Fruit fly (Drosophila melanogaster) whole organism, adult: ENCODE measurements around the gene CG13716.

ENCODE experiments used
- CG11617 ChIP-seq: fragments of 200-800 bp; sonication (Bioruptor generic); optimal IDR thresholded peaks from 2 replicates; lab custom pipeline; 2017; ENCODE audit warnings: mild to moderate bottlenecking, missing biosample characterization, missing genetic modification reagents, missing genetic modification characterization
- CG12768 ChIP-seq: fragments of 200-800 bp; sonication (Bioruptor generic); optimal IDR thresholded peaks from 2 replicates; lab custom pipeline; 2017; ENCODE audit warnings: missing biosample characterization, missing genetic modification characterization, mild to moderate bottlenecking, moderate library complexity, missing genetic modification reagents
- CG14711 ChIP-seq: fragments of 200-800 bp; sonication (Bioruptor generic); optimal IDR thresholded peaks from 2 replicates; lab custom pipeline; 2018; ENCODE audit warnings: missing biosample characterization, mild to moderate bottlenecking, missing genetic modification characterization, moderate library complexity
- CG1620 ChIP-seq: fragments of 200-800 bp; sonication (Bioruptor generic); optimal IDR thresholded peaks from 2 replicates; lab custom pipeline; 2016; ENCODE audit warnings: missing biosample characterization, missing genetic modification characterization
- CG33017 ChIP-seq: fragments of 200-800 bp; sonication (Bioruptor generic); optimal IDR thresholded peaks from 2 replicates; lab custom pipeline; 2018; ENCODE audit warnings: missing biosample characterization, mild to moderate bottlenecking, missing genetic modification characterization, moderate library complexity
- CG5204 ChIP-seq: fragments of 200-800 bp; sonication (Bioruptor generic); optimal IDR thresholded peaks from 2 replicates; lab custom pipeline; 2016; ENCODE audit warnings: missing biosample characterization, missing genetic modification characterization
- CG7045 ChIP-seq: fragments of 200-800 bp; sonication (Bioruptor generic); optimal IDR thresholded peaks from 2 replicates; lab custom pipeline; 2017; ENCODE audit warnings: missing biosample characterization, mild to moderate bottlenecking, missing genetic modification characterization
- CG7101 ChIP-seq: fragments of 200-800 bp; sonication (Bioruptor generic); optimal IDR thresholded peaks from 2 replicates; lab custom pipeline; 2018; ENCODE audit warnings: missing biosample characterization, mild to moderate bottlenecking, missing genetic modification characterization, moderate library complexity
- Clk ChIP-seq: fragments of 200-800 bp; sonication (Bioruptor generic); optimal IDR thresholded peaks from 2 replicates; lab custom pipeline; 2017; ENCODE audit warnings: missing biosample characterization, missing genetic modification characterization
- Crg-1 ChIP-seq: fragments of 200-800 bp; sonication (Bioruptor generic); optimal IDR thresholded peaks from 2 replicates; lab custom pipeline; 2016; ENCODE audit warnings: missing biosample characterization, missing genetic modification characterization
- Hr96 ChIP-seq: fragments of 200-800 bp; sonication (Bioruptor generic); optimal IDR thresholded peaks from 2 replicates; lab custom pipeline; 2016; ENCODE audit warnings: missing biosample characterization, missing genetic modification characterization
- Mnt ChIP-seq: fragments of 200-800 bp; sonication (Bioruptor generic); optimal IDR thresholded peaks from 2 replicates; lab custom pipeline; 2016; ENCODE audit warnings: missing biosample characterization, mild to moderate bottlenecking, missing genetic modification characterization
- bab1 ChIP-seq: fragments of 200-800 bp; sonication (Bioruptor generic); optimal IDR thresholded peaks from 3 replicates; lab custom pipeline; 2019; ENCODE audit warnings: missing biosample characterization, mild to moderate bottlenecking, missing genetic modification characterization, moderate library complexity
- cic ChIP-seq: fragments of 200-800 bp; sonication (Bioruptor generic); optimal IDR thresholded peaks from 2 replicates; lab custom pipeline; 2017; ENCODE audit warnings: missing biosample characterization, mild to moderate bottlenecking, missing genetic modification characterization, moderate library complexity
- cnc ChIP-seq, 2 experiments: fragments of >200 bp; optimal IDR thresholded peaks; 2 replicates each; lab custom pipeline; 2017
- kay ChIP-seq: fragments of 200-800 bp; sonication (Bioruptor generic); peaks from one replicate; lab custom pipeline; 2016; ENCODE audit warnings: missing biosample characterization, missing genetic modification characterization, borderline replicate concordance
- ovo ChIP-seq: fragments of 200-800 bp; sonication (Bioruptor generic); optimal IDR thresholded peaks from 2 replicates; lab custom pipeline; 2016; ENCODE audit warnings: missing biosample characterization, missing genetic modification characterization
- pad ChIP-seq: fragments of 200-800 bp; sonication (Bioruptor generic); optimal IDR thresholded peaks from 3 replicates; lab custom pipeline; 2017; ENCODE audit warnings: missing biosample characterization, missing genetic modification characterization, mild to moderate bottlenecking, moderate library complexity, missing genetic modification reagents
- tj ChIP-seq: fragments of 200-800 bp; sonication (Bioruptor generic); optimal IDR thresholded peaks from 3 replicates; lab custom pipeline; 2017; ENCODE audit warnings: missing biosample characterization, mild to moderate bottlenecking, missing genetic modification characterization, moderate library complexity
- toe ChIP-seq: fragments of 200-800 bp; sonication (Bioruptor generic); optimal IDR thresholded peaks from 2 replicates; lab custom pipeline; 2016; ENCODE audit warnings: missing biosample characterization, missing genetic modification characterization

The CG13716 gene

dm6 chr3L:4611311-4611710, 23.3 kb downstream of the CG13716 start:
- TF ChIP-seq cic (GFP tag; lab: Kevin White, UChicago) (no peak), pad (GFP tag; lab: Kevin White, UChicago) (no peak), CG12768 (GFP tag; lab: Kevin White, UChicago) (no peak), CG5204 (GFP tag; lab: Kevin White, UChicago) (no peak), Mnt (GFP tag; lab: Kevin White, UChicago) (no peak), CG14711 (no peak)

dm6 chr3L:4607653-4608052, 26.9 kb downstream of the CG13716 start:
- TF ChIP-seq CG33017 (tag; lab: Kevin White, UChicago) (no peak), CG12768 (GFP tag; lab: Kevin White, UChicago) (no peak), tj (GFP tag; lab: Kevin White, UChicago) (no peak), CG5204 (GFP tag; lab: Kevin White, UChicago) (no peak), Hr96 (GFP tag; lab: Kevin White, UChicago) (no peak), CG11617 (GFP tag; lab: Kevin White, UChicago) (no peak), ovo (GFP tag; lab: Kevin White, UChicago) (no peak), Crg-1 (GFP tag; lab: Kevin White, UChicago) (no peak), cic (GFP tag; lab: Kevin White, UChicago) (no peak), pad (GFP tag; lab: Kevin White, UChicago) (no peak), cnc (optimal IDR thresholded peaks at IDR 0.05; lab: Kevin White, UChicago) (no peak), CG1620 (GFP tag; lab: Kevin White, UChicago) (no peak), Mnt (GFP tag; lab: Kevin White, UChicago) (no peak), CG14711 (no peak), bab1 (no peak), CG7101 (tag; lab: Kevin White, UChicago) (no peak), kay (GFP tag; lab: Kevin White, UChicago) (no peak), Clk (GFP tag; lab: Kevin White, UChicago) (no peak), toe (GFP tag; lab: Kevin White, UChicago) (no peak), CG7045 (GFP tag; lab: Kevin White, UChicago) (no peak)

- TF ChIP-seq CG5204 (GFP tag; lab: Kevin White, UChicago): no peak
- TF ChIP-seq CG12768 (GFP tag; lab: Kevin White, UChicago): no peak
Measured at dm6 chr3L:4606739-4607428, 27.7 kb downstream of the CG13716 start.

- TF ChIP-seq CG7045 (GFP tag; lab: Kevin White, UChicago) (no peak), Hr96 (GFP tag; lab: Kevin White, UChicago) (no peak), cic (GFP tag; lab: Kevin White, UChicago) (no peak), CG12768 (GFP tag; lab: Kevin White, UChicago) (no peak), Clk (GFP tag; lab: Kevin White, UChicago) (no peak), ovo (GFP tag; lab: Kevin White, UChicago) (no peak)
Measured at dm6 chr3L:4603439-4603838, 31.1 kb downstream of the CG13716 start.

dm6 chr3L:4602333-4602732, 32.3 kb downstream of the CG13716 start:
- TF ChIP-seq bab1: no peak
- TF ChIP-seq cic (GFP tag; lab: Kevin White, UChicago): no peak
- TF ChIP-seq CG7045 (GFP tag; lab: Kevin White, UChicago): no peak
- no peak for TF ChIP-seq CG33017 (tag; lab: Kevin White, UChicago)

- no peak for TF ChIP-seq toe (GFP tag; lab: Kevin White, UChicago)
- no peak for TF ChIP-seq CG14711
- TF ChIP-seq CG12768 (GFP tag; lab: Kevin White, UChicago): no peak
- TF ChIP-seq CG11617 (GFP tag; lab: Kevin White, UChicago): no peak
- TF ChIP-seq Hr96 (GFP tag; lab: Kevin White, UChicago): no peak
- TF ChIP-seq CG33017 (tag; lab: Kevin White, UChicago): no peak
- TF ChIP-seq CG7045 (GFP tag; lab: Kevin White, UChicago): no peak
- no peak for TF ChIP-seq Clk (GFP tag; lab: Kevin White, UChicago)
- no peak for TF ChIP-seq CG5204 (GFP tag; lab: Kevin White, UChicago)
- no peak for TF ChIP-seq ovo (GFP tag; lab: Kevin White, UChicago)
- TF ChIP-seq CG7101 (tag; lab: Kevin White, UChicago): no peak
- TF ChIP-seq Mnt (GFP tag; lab: Kevin White, UChicago): no peak
- TF ChIP-seq cnc (optimal IDR thresholded peaks at IDR 0.05; lab: Kevin White, UChicago): no peak
- no peak for TF ChIP-seq Crg-1 (GFP tag; lab: Kevin White, UChicago)
- no peak for TF ChIP-seq cic (GFP tag; lab: Kevin White, UChicago)
- no peak for TF ChIP-seq kay (GFP tag; lab: Kevin White, UChicago)
- no peak for TF ChIP-seq CG1620 (GFP tag; lab: Kevin White, UChicago)
- no peak for TF ChIP-seq pad (GFP tag; lab: Kevin White, UChicago)
- TF ChIP-seq bab1: no peak
Measured at dm6 chr3L:4599747-4600146, 34.8 kb downstream of the CG13716 start.
